Fruit fly (Drosophila melanogaster) whole organism, embryonic: ENCODE data around the gene CG12379.

Experiments
- Antp ChIP-seq: fragments of 200-800 bp; sonication (Bioruptor generic); optimal IDR thresholded peaks from 3 replicates; lab custom pipeline; 2016; ENCODE audit warnings: missing biosample characterization, missing genetic modification characterization
- Bdp1 ChIP-seq: fragments of 200-800 bp; sonication (Bioruptor generic); optimal IDR thresholded peaks from 3 replicates; lab custom pipeline; 2016; ENCODE audit warnings: missing biosample characterization, missing genetic modification characterization
- CG10959 ChIP-seq: fragments of 200-800 bp; sonication (Bioruptor generic); IDR thresholded peaks from 2 replicates; pipeline ENCODE4 v1.3.6; 2022; ENCODE audit warnings: missing biosample characterization, missing genetic modification characterization
- CG11456 ChIP-seq: fragments of 200-800 bp; sonication (Bioruptor generic); IDR thresholded peaks from 3 replicates; pipeline ENCODE4 v1.3.6; 2022; ENCODE audit warnings: missing biosample characterization, missing genetic modification characterization
- CG12104 ChIP-seq: fragments of 200-800 bp; sonication (Bioruptor generic); optimal IDR thresholded peaks from 3 replicates; lab custom pipeline; 2016; ENCODE audit warnings: missing biosample characterization, missing genetic modification characterization
- CG1233 ChIP-seq: fragments of 200-800 bp; sonication (Bioruptor generic); optimal IDR thresholded peaks from 4 replicates; lab custom pipeline; 2018; ENCODE audit warnings: missing biosample characterization, mild to moderate bottlenecking, missing genetic modification characterization
- CG15479 ChIP-seq: fragments of 200-800 bp; sonication (Bioruptor generic); optimal IDR thresholded peaks from 3 replicates; lab custom pipeline; 2019; ENCODE audit warnings: missing biosample characterization, mild to moderate bottlenecking, missing genetic modification characterization, moderate library complexity
- CG18011 ChIP-seq: fragments of 200-800 bp; sonication (Bioruptor generic); optimal IDR thresholded peaks from 2 replicates; lab custom pipeline; 2017; ENCODE audit warnings: missing biosample characterization, missing genetic modification characterization, mild to moderate bottlenecking, moderate library complexity, missing genotype
- CG2875 ChIP-seq: fragments of 200-800 bp; sonication (Bioruptor generic); optimal IDR thresholded peaks from 2 replicates; lab custom pipeline; 2017; ENCODE audit warnings: missing biosample characterization, mild to moderate bottlenecking, missing genetic modification characterization, missing genetic modification reagents
- CG31388 ChIP-seq: fragments of 200-800 bp; sonication (Bioruptor generic); optimal IDR thresholded peaks from 2 replicates; lab custom pipeline; 2016; ENCODE audit warnings: missing biosample characterization, missing genetic modification characterization
- CG42726 ChIP-seq: fragments of 200-800 bp; sonication (Bioruptor generic); IDR thresholded peaks from 2 replicates; pipeline ENCODE4 v1.3.6; 2022; ENCODE audit warnings: missing biosample characterization, missing genetic modification characterization; ENCODE audit not compliant: partially characterized antibody
- CG4730 ChIP-seq: fragments of 200-800 bp; sonication (Bioruptor generic); IDR thresholded peaks from 2 replicates; pipeline ENCODE4 v1.3.6; 2022; ENCODE audit warnings: missing biosample characterization, missing genetic modification characterization
- CG4854 ChIP-seq: fragments of 200-800 bp; sonication (Bioruptor generic); optimal IDR thresholded peaks from 2 replicates; lab custom pipeline; 2016; ENCODE audit warnings: missing biosample characterization, missing genetic modification characterization, inconsistent platforms
- CG6175 ChIP-seq: fragments of 200-800 bp; sonication (Bioruptor generic); IDR thresholded peaks from 3 replicates; pipeline ENCODE4 v1.3.6; 2022; ENCODE audit warnings: missing biosample characterization, missing genetic modification characterization
- CG7556 ChIP-seq: fragments of 200-800 bp; sonication (Bioruptor generic); optimal IDR thresholded peaks from 2 replicates; lab custom pipeline; 2017; ENCODE audit warnings: missing biosample characterization, mild to moderate bottlenecking, missing genetic modification characterization
- CG9437 ChIP-seq: fragments of 200-800 bp; sonication (Bioruptor generic); optimal IDR thresholded peaks from 2 replicates; lab custom pipeline; 2018; ENCODE audit warnings: missing biosample characterization, mild to moderate bottlenecking, missing genetic modification characterization
- CkIIα-i1 ChIP-seq: fragments of 200-800 bp; sonication (Bioruptor generic); IDR thresholded peaks from 2 replicates; pipeline ENCODE4 v1.3.6; 2022; ENCODE audit warnings: missing biosample characterization, missing genetic modification characterization
- CrebB ChIP-seq: fragments of 200-800 bp; sonication (Bioruptor generic); optimal IDR thresholded peaks from 3 replicates; lab custom pipeline; 2018; ENCODE audit warnings: missing biosample characterization, mild to moderate bottlenecking, missing genetic modification characterization
- D19A ChIP-seq: fragments of 200-800 bp; optimal IDR thresholded peaks from 3 replicates; lab custom pipeline; 2019; ENCODE audit warnings: missing biosample characterization, mild to moderate bottlenecking, missing genetic modification characterization, moderate library complexity
- Dfd ChIP-seq, 2 experiments: fragments of >200 bp; optimal IDR thresholded peaks; 2 replicates each; lab custom pipeline; 2017; ENCODE audit warnings: missing biosample characterization in 2 of 2, missing genetic modification characterization in 2 of 2
- Doc3 ChIP-seq: fragments of 200-800 bp; sonication (Bioruptor generic); IDR thresholded peaks from 3 replicates; pipeline ENCODE4 v1.3.6; 2022; ENCODE audit warnings: missing biosample characterization, missing genetic modification characterization; ENCODE audit not compliant: partially characterized antibody
- Ets97D ChIP-seq: fragments of 200-800 bp; sonication (Bioruptor generic); optimal IDR thresholded peaks from 3 replicates; lab custom pipeline; 2016; ENCODE audit warnings: missing biosample characterization, missing genetic modification characterization
- HHEX ChIP-seq: fragments of 200-800 bp; sonication (Bioruptor generic); optimal IDR thresholded peaks from 3 replicates; lab custom pipeline; 2017; ENCODE audit warnings: missing biosample characterization, mild to moderate bottlenecking, missing genetic modification characterization, missing genetic modification reagents
- Hr51 ChIP-seq, 2 experiments: fragments of 200-800 bp; sonication (Bioruptor generic); optimal IDR thresholded peaks; 2 replicates in 1 of 2; 3 replicates in 1 of 2; lab custom pipeline; 2016 to 2018; ENCODE audit warnings: missing biosample characterization in 2 of 2, missing genetic modification characterization in 2 of 2, mild to moderate bottlenecking in 1 of 2, moderate library complexity in 1 of 2
- Lhr ChIP-seq: fragments of 200-800 bp; sonication (Bioruptor generic); optimal IDR thresholded peaks from 3 replicates; lab custom pipeline; 2017; ENCODE audit warnings: mild to moderate bottlenecking, missing biosample characterization, missing genetic modification reagents, missing genetic modification characterization
- Med ChIP-seq: fragments of 200-800 bp; sonication (Bioruptor generic); peaks from one replicate; lab custom pipeline; 2016; ENCODE audit warnings: missing biosample characterization, missing genetic modification characterization, mild to moderate bottlenecking, inconsistent platforms, moderate library complexity
- NFAT ChIP-seq: fragments of 200-800 bp; sonication (Bioruptor generic); IDR thresholded peaks from 2 replicates; pipeline ENCODE4 v1.3.6; 2022; ENCODE audit warnings: missing biosample characterization, missing genetic modification characterization
- Rfx ChIP-seq: fragments of 200-800 bp; sonication (Bioruptor generic); IDR thresholded peaks from 2 replicates; pipeline ENCODE4 v1.3.6; 2022; ENCODE audit warnings: missing biosample characterization, missing genetic modification characterization
- Sry-β ChIP-seq: fragments of 200-800 bp; sonication (Bioruptor generic); optimal IDR thresholded peaks from 2 replicates; lab custom pipeline; 2018; ENCODE audit warnings: missing biosample characterization, mild to moderate bottlenecking, missing genetic modification characterization, moderate library complexity
- YL-1 ChIP-seq: fragments of 200-800 bp; sonication (Bioruptor generic); optimal IDR thresholded peaks from 3 replicates; lab custom pipeline; 2017; ENCODE audit warnings: missing biosample characterization, mild to moderate bottlenecking, missing genetic modification characterization
- aop ChIP-seq: fragments of 200-800 bp; sonication (Bioruptor generic); IDR thresholded peaks from 2 replicates; pipeline ENCODE4 v1.3.6; 2022; ENCODE audit warnings: missing biosample characterization, missing genetic modification characterization
- br ChIP-seq: fragments of >200 bp; optimal IDR thresholded peaks from 2 replicates; lab custom pipeline; 2017
- caup ChIP-seq: fragments of 200-800 bp; sonication (Bioruptor generic); optimal IDR thresholded peaks from 3 replicates; lab custom pipeline; 2017; ENCODE audit warnings: missing biosample characterization, mild to moderate bottlenecking, missing genetic modification characterization, moderate library complexity; ENCODE audit not compliant: severe bottlenecking
- dan ChIP-seq: fragments of 200-800 bp; sonication (Bioruptor generic); IDR thresholded peaks from 2 replicates; pipeline ENCODE4 v1.3.6; 2022; ENCODE audit warnings: missing biosample characterization, missing genetic modification characterization
- dimm ChIP-seq: fragments of 200-800 bp; sonication (Bioruptor generic); IDR thresholded peaks from 2 replicates; pipeline ENCODE4 v1.3.6; 2022; ENCODE audit warnings: missing biosample characterization, missing genetic modification characterization
- dm ChIP-seq: fragments of 200-800 bp; sonication (Bioruptor generic); optimal IDR thresholded peaks from 3 replicates; lab custom pipeline; 2016; ENCODE audit warnings: missing biosample characterization, missing genetic modification characterization
- eyg ChIP-seq: fragments of 200-800 bp; sonication (Bioruptor generic); optimal IDR thresholded peaks from 3 replicates; lab custom pipeline; 2016; ENCODE audit warnings: missing biosample characterization, missing genetic modification characterization
- gro ChIP-seq: fragments of 200-800 bp; sonication (Bioruptor generic); optimal IDR thresholded peaks from 2 replicates; lab custom pipeline; 2016; ENCODE audit warnings: missing biosample characterization, missing genetic modification characterization
- ham ChIP-seq: fragments of 200-800 bp; sonication (Bioruptor generic); IDR thresholded peaks from 2 replicates; pipeline ENCODE4 v1.3.6; 2022; ENCODE audit warnings: missing biosample characterization, missing genetic modification characterization
- her ChIP-seq: fragments of 200-800 bp; sonication (Bioruptor generic); optimal IDR thresholded peaks from 2 replicates; lab custom pipeline; 2016; ENCODE audit warnings: missing biosample characterization, missing genetic modification characterization
- lola ChIP-seq, 3 experiments: fragments of >200 bp in 2 of 3; fragments of 200-800 bp in 1 of 3; sonication (Bioruptor generic) in 1 of 3; optimal IDR thresholded peaks; 2 replicates each; lab custom pipeline; 2017 to 2019; ENCODE audit warnings: missing biosample characterization in 3 of 3, missing genetic modification characterization in 3 of 3, mild to moderate bottlenecking in 1 of 3, moderate library complexity in 1 of 3
- mam ChIP-seq: fragments of 200-800 bp; sonication (Bioruptor generic); optimal IDR thresholded peaks from 3 replicates; lab custom pipeline; 2016; ENCODE audit warnings: missing biosample characterization, missing genetic modification characterization
- nerfin-1 ChIP-seq: fragments of 200-800 bp; sonication (Bioruptor generic); optimal IDR thresholded peaks from 3 replicates; lab custom pipeline; 2019; ENCODE audit warnings: missing biosample characterization, mild to moderate bottlenecking, missing genetic modification characterization, moderate library complexity
- oc ChIP-seq: fragments of 200-800 bp; sonication (Bioruptor generic); optimal IDR thresholded peaks from 2 replicates; lab custom pipeline; 2018; ENCODE audit warnings: missing biosample characterization, mild to moderate bottlenecking, missing genetic modification characterization, moderate library complexity
- odd ChIP-seq: fragments of 200-800 bp; sonication (Bioruptor generic); optimal IDR thresholded peaks from 2 replicates; lab custom pipeline; 2017; ENCODE audit warnings: missing biosample characterization, mild to moderate bottlenecking, missing genetic modification characterization
- pho ChIP-seq: fragments of 200-800 bp; sonication (Bioruptor generic); optimal IDR thresholded peaks from 2 replicates; lab custom pipeline; 2016; ENCODE audit warnings: missing biosample characterization, missing genetic modification characterization
- row ChIP-seq: fragments of 200-800 bp; sonication (Bioruptor generic); IDR thresholded peaks from 3 replicates; pipeline ENCODE4 v1.3.6; 2022; ENCODE audit warnings: missing biosample characterization, missing genetic modification characterization
- slou ChIP-seq: fragments of 200-800 bp; sonication (Bioruptor generic); optimal IDR thresholded peaks from 3 replicates; lab custom pipeline; 2016; ENCODE audit warnings: missing biosample characterization, missing genetic modification characterization
- sna ChIP-seq: fragments of 200-800 bp; sonication (Bioruptor generic); IDR thresholded peaks from 2 replicates; pipeline ENCODE4 v1.3.6; 2022; ENCODE audit warnings: missing biosample characterization, missing genetic modification characterization; ENCODE audit not compliant: partially characterized antibody
- unpg ChIP-seq: fragments of 200-800 bp; sonication (Bioruptor generic); optimal IDR thresholded peaks from 3 replicates; lab custom pipeline; 2018; ENCODE audit warnings: missing biosample characterization, mild to moderate bottlenecking, missing genetic modification characterization, moderate library complexity
- wdn ChIP-seq: fragments of 200-800 bp; sonication (Bioruptor generic); IDR thresholded peaks from 2 replicates; pipeline ENCODE4 v1.3.6; 2022; ENCODE audit warnings: missing biosample characterization, missing genetic modification characterization

Gene CG12379

dm6 chrX:15733995-15734394 is at the start of gene CG12379, which contains the start of gene MagR (continued):
- no peak for TF ChIP-seq odd (GFP tag; lab: Kevin White, UChicago)
- TF ChIP-seq CG1233 (GFP tag; lab: Kevin White, UChicago) = peak; percentile 46
- TF ChIP-seq slou (GFP tag; lab: Kevin White, UChicago) = peak; percentile 35
- TF ChIP-seq CG2875 (GFP tag; lab: Kevin White, UChicago) = no peak
- TF ChIP-seq CG12104 (GFP tag; lab: Kevin White, UChicago) = peak; percentile 46
- peak in 1 of 3 experiments; percentile 53 for TF ChIP-seq lola (GFP tag; optimal IDR thresholded peaks at IDR 0.05; lab: Kevin White, UChicago)
- no peak for TF ChIP-seq CkIIα-i1 (GFP tag; lab: Robert Waterston, UW)
- TF ChIP-seq Dfd (GFP tag; optimal IDR thresholded peaks at IDR 0.05; lab: Kevin White, UChicago) = no peak
- peak; percentile 68 for TF ChIP-seq gro (GFP tag; lab: Kevin White, UChicago)
- peak; percentile 66; the same call in 1 of the 2 replicates for TF ChIP-seq sna (GFP tag; lab: Robert Waterston, UW)
- TF ChIP-seq row (GFP tag; lab: Robert Waterston, UW) = peak; percentile 95
- no peak for TF ChIP-seq dan (GFP tag; lab: Robert Waterston, UW)
- no peak for TF ChIP-seq CG4730
- TF ChIP-seq NFAT (GFP tag; lab: Robert Waterston, UW) = peak; percentile 39; the same call in 1 of the 2 replicates
- no peak for TF ChIP-seq wdn (GFP tag; lab: Robert Waterston, UW)
- TF ChIP-seq br (lab: Kevin White, UChicago) = no peak
- peak; percentile 17 for TF ChIP-seq D19A (tag; lab: Kevin White, UChicago)
- TF ChIP-seq CrebB = peak; percentile 28
- no peak for TF ChIP-seq aop (GFP tag; lab: Robert Waterston, UW)
- TF ChIP-seq CG15479 = no peak
- no peak for TF ChIP-seq dimm (GFP tag; lab: Robert Waterston, UW)
- no peak for TF ChIP-seq CG31388 (GFP tag; lab: Kevin White, UChicago)
- peak in 1 of 2 experiments; percentile 57 for TF ChIP-seq Hr51 (GFP tag; optimal IDR thresholded peaks at IDR 0.05; lab: Kevin White, UChicago)
- peak; percentile 25 for TF ChIP-seq CG18011 (GFP tag; lab: Kevin White, UChicago)
- no peak for TF ChIP-seq ham
- no peak for TF ChIP-seq eyg (GFP tag; lab: Kevin White, UChicago)
- peak; percentile 51 for TF ChIP-seq Antp (GFP tag; lab: Kevin White, UChicago)
- TF ChIP-seq caup = no peak
- no peak for TF ChIP-seq CG11456 (GFP tag; lab: Robert Waterston, UW)
- peak; percentile 91 for TF ChIP-seq Med
- TF ChIP-seq HHEX (GFP tag; lab: Kevin White, UChicago) = no peak
- peak; percentile 16 for TF ChIP-seq CG9437 (GFP tag; lab: Kevin White, UChicago)
- no peak for TF ChIP-seq CG4854
- TF ChIP-seq dm (GFP tag; lab: Kevin White, UChicago) = peak; percentile 38
- TF ChIP-seq Sry-β (GFP tag; lab: Kevin White, UChicago) = peak; percentile 87
- peak; percentile 20 for TF ChIP-seq YL-1 (GFP tag; lab: Kevin White, UChicago)
- peak; percentile 72 for TF ChIP-seq Rfx
- TF ChIP-seq CG42726 (GFP tag; lab: Robert Waterston, UW) = peak; percentile 62; the same call in 1 of the 2 replicates
- TF ChIP-seq CG10959 (GFP tag; lab: Robert Waterston, UW) = no peak
- no peak for TF ChIP-seq Lhr (GFP tag; lab: Kevin White, UChicago)
- peak; percentile 72 for TF ChIP-seq mam (GFP tag; lab: Kevin White, UChicago)
- TF ChIP-seq Ets97D (GFP tag; lab: Kevin White, UChicago) = peak; percentile 30
- peak; percentile 67 for TF ChIP-seq pho (GFP tag; lab: Kevin White, UChicago)
- TF ChIP-seq CG6175 (GFP tag; lab: Robert Waterston, UW) = no peak
- peak; percentile 78 for TF ChIP-seq Doc3
- no peak for TF ChIP-seq her (GFP tag; lab: Kevin White, UChicago)
- no peak for TF ChIP-seq CG7556 (GFP tag; lab: Kevin White, UChicago)
- no peak for TF ChIP-seq oc (tag; lab: Kevin White, UChicago)
- peak; percentile 42 for TF ChIP-seq Bdp1 (GFP tag; lab: Kevin White, UChicago)
- peak; percentile 79 for TF ChIP-seq nerfin-1 (tag; lab: Kevin White, UChicago)
- no peak for TF ChIP-seq unpg (GFP tag; lab: Kevin White, UChicago)
